Fruit fly (Drosophila melanogaster) whole organism, wandering third instar larva: ENCODE measurements around the gene CRAT.

Source experiments
- Abd-B ChIP-seq: fragments of >200 bp; optimal IDR thresholded peaks from 2 replicates; lab custom pipeline; 2017; ENCODE audit warnings: missing biosample characterization, missing genetic modification characterization
- Hr83 ChIP-seq: fragments of 200-300 bp; sonication (Bioruptor generic); optimal IDR thresholded peaks from 2 replicates; lab custom pipeline; 2016; ENCODE audit warnings: missing biosample characterization, mild to moderate bottlenecking, missing genetic modification characterization, moderate library complexity; ENCODE audit not compliant: poor library complexity, severe bottlenecking
- Vsx2 ChIP-seq: fragments of 200-300, 225-300 bp; sonication (Bioruptor generic); optimal IDR thresholded peaks from 2 replicates; lab custom pipeline; 2018; ENCODE audit warnings: missing biosample characterization, missing genetic modification characterization; ENCODE audit not compliant: partially characterized antibody
- fru ChIP-seq: fragments of 200-800 bp; sonication (Bioruptor generic); optimal IDR thresholded peaks from 3 replicates; lab custom pipeline; 2016; ENCODE audit warnings: missing biosample characterization, mild to moderate bottlenecking, missing genetic modification characterization
- h ChIP-seq: fragments of 200-800 bp; sonication (Bioruptor generic); optimal IDR thresholded peaks from 3 replicates; lab custom pipeline; 2016; ENCODE audit warnings: missing biosample characterization, mild to moderate bottlenecking, missing genetic modification characterization
- lola ChIP-seq: fragments of >200 bp; optimal IDR thresholded peaks from 2 replicates; lab custom pipeline; 2017; ENCODE audit warnings: missing biosample characterization, missing genetic modification characterization
- psq ChIP-seq: fragments of 200-800 bp; sonication (Bioruptor generic); optimal IDR thresholded peaks from 3 replicates; lab custom pipeline; 2017; ENCODE audit warnings: missing biosample characterization, mild to moderate bottlenecking, missing genetic modification characterization, moderate library complexity
- tai ChIP-seq: sonication (Bioruptor generic); optimal IDR thresholded peaks from 2 replicates; lab custom pipeline; 2016; ENCODE audit warnings: missing biosample characterization, missing genetic modification characterization

- TF ChIP-seq Abd-B (GFP tag; lab: Kevin White, UChicago) (no peak), Hr83 (no peak), lola (GFP tag; lab: Kevin White, UChicago) (no peak), tai (GFP tag; lab: Kevin White, UChicago) (no peak), fru (GFP tag; lab: Kevin White, UChicago) (no peak), psq (GFP tag; lab: Kevin White, UChicago) (no peak), h (GFP tag; lab: Kevin White, UChicago) (no peak), Vsx2 (no peak)
Measured at dm6 chr3R:6352436-6352835, 23.4 kb downstream of the CRAT start.
